Worm (Caenorhabditis elegans): Measurements from ENCODE around the gene F54H12.10.
A peak's percentile ranks its signal among the peaks of the same experiment; 100 is the strongest.

The F54H12.10 gene

ce11 chrIII:7952077-7952765 is 6.6 kb downstream of the F54H12.10 start, which contains the start of gene C29E4.15 (continued):
- TF ChIP-seq efl-1 (GFP tag; optimal IDR thresholded peaks at IDR 0.05), result peak; percentile 44
- peak; percentile 65 for TF ChIP-seq dpl-1 (GFP tag; optimal IDR thresholded peaks at IDR 0.05)

ce11 chrIII:7950447-7950846 is 8.3 kb downstream of the F54H12.10 start:
- TF ChIP-seq tbx-9 (tag; optimal IDR thresholded peaks at IDR 0.05; ENCODE audit: borderline replicate concordance) (no peak), lag-1 (GFP tag; IDR thresholded peaks at IDR 0.05) (no peak)

ce11 chrIII:7948802-7949201 is 10.0 kb downstream of the F54H12.10 start, which contains the start of gene col-90:
TSS of gene col-90 (plus strand) at chrIII:7948838.
- no peak for TF ChIP-seq F33H1.4 (GFP tag; IDR thresholded peaks at IDR 0.05)
- no peak for TF ChIP-seq akir-1 (GFP tag; optimal IDR thresholded peaks at IDR 0.05)

ce11 chrIII:7947677-7948076 is 11.1 kb downstream of the F54H12.10 start:
- TF ChIP-seq ceh-100 (GFP tag; IDR thresholded peaks at IDR 0.05) (no peak), ceh-27 (GFP tag; optimal IDR thresholded peaks at IDR 0.05) (no peak), lin-26 (GFP tag; IDR thresholded peaks at IDR 0.05) (no peak), F22D6.2 (tag; optimal IDR thresholded peaks at IDR 0.05) (no peak), attf-6 (GFP tag; IDR thresholded peaks at IDR 0.05) (no peak), atf-7 (tag; optimal IDR thresholded peaks at IDR 0.05) (no peak), ztf-25 (GFP tag; IDR thresholded peaks at IDR 0.05) (no peak), unc-62 (GFP tag; optimal IDR thresholded peaks at IDR 0.05) (no peak), T26A5.8 (tag; optimal IDR thresholded peaks at IDR 0.05) (no peak), egl-18 (GFP tag; IDR thresholded peaks at IDR 0.05) (no peak), D2030.7 (GFP tag; IDR thresholded peaks at IDR 0.05) (no peak), lin-40 (tag; optimal IDR thresholded peaks at IDR 0.05) (no peak)

- TF ChIP-seq repo-1 (tag; optimal IDR thresholded peaks at IDR 0.05), result no peak
- TF ChIP-seq Y79H2A.3 (GFP tag; conservative IDR thresholded peaks at IDR 0.05), result no peak
- TF ChIP-seq snpc-3.4 (tag; optimal IDR thresholded peaks at IDR 0.05), result no peak
- TF ChIP-seq nhr-80 (tag; optimal IDR thresholded peaks at IDR 0.05), result peak; percentile 19
Measured at ce11 chrIII:7946968-7947491, 11.7 kb downstream of the F54H12.10 start, which contains the start of gene gsto-1. TSS of gene gsto-1 (minus strand) at chrIII:7947018.

- no peak for TF ChIP-seq ets-4 (GFP tag; optimal IDR thresholded peaks at IDR 0.05)
- TF ChIP-seq ekl-4 (GFP tag; IDR thresholded peaks at IDR 0.05), result no peak
- no peak for TF ChIP-seq athp-1 (tag; optimal IDR thresholded peaks at IDR 0.05)
- no peak for TF ChIP-seq hlh-26 (GFP tag; conservative IDR thresholded peaks at IDR 0.05)
- no peak for TF ChIP-seq B0261.1 (tag; optimal IDR thresholded peaks at IDR 0.05)
- TF ChIP-seq ceh-79 (tag; optimal IDR thresholded peaks at IDR 0.05), result no peak
- TF ChIP-seq lin-26 (GFP tag; IDR thresholded peaks at IDR 0.05), result no peak
- no peak for TF ChIP-seq nhr-90 (tag; optimal IDR thresholded peaks at IDR 0.05)
- no peak for TF ChIP-seq attf-3 (GFP tag; conservative IDR thresholded peaks at IDR 0.05)
- TF ChIP-seq unc-62 (GFP tag; optimal IDR thresholded peaks at IDR 0.05), result no peak
- TF ChIP-seq let-526 (GFP tag; IDR thresholded peaks at IDR 0.05), result no peak
- TF ChIP-seq madf-10 (tag; optimal IDR thresholded peaks at IDR 0.05), result no peak
Measured at ce11 chrIII:7941417-7941816, 17.4 kb downstream of the F54H12.10 start, which contains the start of gene kle-2. TSS of gene kle-2 (plus strand) at chrIII:7941717.
